Fruit fly (Drosophila melanogaster) whole organism, embryonic: Measurements from ENCODE around the gene mask.

Experiments
- ATbp ChIP-seq: fragments of 200-800 bp; sonication (Bioruptor generic); optimal IDR thresholded peaks from 2 replicates; lab custom pipeline; 2017; ENCODE audit warnings: missing biosample characterization, mild to moderate bottlenecking, missing genetic modification characterization, missing genetic modification reagents
- Adf1 ChIP-seq: fragments of 200-800 bp; sonication (Bioruptor generic); IDR thresholded peaks from 2 replicates; pipeline ENCODE4 v1.3.6; 2022; ENCODE audit warnings: missing biosample characterization, missing genetic modification characterization
- Atf6 ChIP-seq: fragments of 200-800 bp; sonication (Bioruptor generic); IDR thresholded peaks from 2 replicates; pipeline ENCODE4 v1.3.6; 2022; ENCODE audit warnings: missing biosample characterization, missing genetic modification characterization
- B-H1 ChIP-seq: fragments of 200-800 bp; sonication (Bioruptor generic); IDR thresholded peaks from 3 replicates; pipeline ENCODE4 v1.3.6; 2022; ENCODE audit warnings: missing biosample characterization, missing genetic modification characterization
- BEAF-32 ChIP-seq: fragments of 200-800 bp; sonication (Bioruptor generic); optimal IDR thresholded peaks from 3 replicates; lab custom pipeline; 2017; ENCODE audit warnings: missing biosample characterization, missing genetic modification characterization, mild to moderate bottlenecking, moderate library complexity, missing genetic modification reagents
- Bgb ChIP-seq: fragments of 200-800 bp; sonication (Bioruptor generic); IDR thresholded peaks from 2 replicates; pipeline ENCODE4 v1.3.6; 2022; ENCODE audit warnings: missing biosample characterization, missing genetic modification characterization; ENCODE audit not compliant: partially characterized antibody
- BtbVII ChIP-seq: fragments of 200-800 bp; sonication (Bioruptor generic); optimal IDR thresholded peaks from 3 replicates; lab custom pipeline; 2017; ENCODE audit warnings: missing biosample characterization, mild to moderate bottlenecking, missing genetic modification characterization
- CG11085 ChIP-seq: fragments of 200-800 bp; sonication (Bioruptor generic); IDR thresholded peaks from 2 replicates; pipeline ENCODE4 v1.3.6; 2022; ENCODE audit warnings: missing biosample characterization, missing genetic modification characterization
- CG12942 ChIP-seq: fragments of 200-800 bp; sonication (Bioruptor generic); optimal IDR thresholded peaks from 3 replicates; lab custom pipeline; 2016; ENCODE audit warnings: missing biosample characterization, missing genetic modification characterization
- CG13123 ChIP-seq: fragments of 200-800 bp; sonication (Bioruptor generic); optimal IDR thresholded peaks from 2 replicates; lab custom pipeline; 2016; ENCODE audit warnings: missing biosample characterization, missing genetic modification characterization
- CG15479 ChIP-seq: fragments of 200-800 bp; sonication (Bioruptor generic); optimal IDR thresholded peaks from 3 replicates; lab custom pipeline; 2019; ENCODE audit warnings: missing biosample characterization, mild to moderate bottlenecking, missing genetic modification characterization, moderate library complexity
- CG16815 ChIP-seq: fragments of 200-800 bp; sonication (Bioruptor generic); optimal IDR thresholded peaks from 3 replicates; lab custom pipeline; 2017; ENCODE audit warnings: missing biosample characterization, mild to moderate bottlenecking, missing genetic modification characterization
- CG17568 ChIP-seq: fragments of 200-800 bp; sonication (Bioruptor generic); optimal IDR thresholded peaks from 2 replicates; lab custom pipeline; 2018; ENCODE audit warnings: missing biosample characterization, mild to moderate bottlenecking, missing genetic modification characterization, moderate library complexity
- CG2116 ChIP-seq: fragments of 200-800 bp; sonication (Bioruptor generic); optimal IDR thresholded peaks from 3 replicates; lab custom pipeline; 2018; ENCODE audit warnings: missing biosample characterization, mild to moderate bottlenecking, missing genetic modification characterization
- CG2678 ChIP-seq: fragments of 200-800 bp; sonication (Bioruptor generic); optimal IDR thresholded peaks from 3 replicates; lab custom pipeline; 2019; ENCODE audit warnings: missing biosample characterization, mild to moderate bottlenecking, missing genetic modification characterization, moderate library complexity
- CG34422 ChIP-seq: fragments of 200-800 bp; sonication (Bioruptor generic); IDR thresholded peaks from 3 replicates; pipeline ENCODE4 v1.3.6; 2022; ENCODE audit warnings: missing biosample characterization, missing genetic modification characterization
- CG7556 ChIP-seq: fragments of 200-800 bp; sonication (Bioruptor generic); optimal IDR thresholded peaks from 2 replicates; lab custom pipeline; 2017; ENCODE audit warnings: missing biosample characterization, mild to moderate bottlenecking, missing genetic modification characterization
- Chrac-16 ChIP-seq: fragments of 200-800 bp; sonication (Bioruptor generic); optimal IDR thresholded peaks from 3 replicates; lab custom pipeline; 2016; ENCODE audit warnings: missing biosample characterization, missing genetic modification characterization
- CkIIα-i1 ChIP-seq: fragments of 200-800 bp; sonication (Bioruptor generic); IDR thresholded peaks from 2 replicates; pipeline ENCODE4 v1.3.6; 2022; ENCODE audit warnings: missing biosample characterization, missing genetic modification characterization
- Dad ChIP-seq: fragments of 200-800 bp; sonication (Bioruptor generic); optimal IDR thresholded peaks from 3 replicates; lab custom pipeline; 2016; ENCODE audit warnings: missing biosample characterization, missing genetic modification characterization
- Dref ChIP-seq: fragments of 200-800 bp; sonication (Bioruptor generic); IDR thresholded peaks from 2 replicates; pipeline ENCODE4 v1.3.6; 2022; ENCODE audit warnings: missing biosample characterization, missing genetic modification characterization
- HLH4C ChIP-seq: fragments of 200-800 bp; sonication (Bioruptor generic); IDR thresholded peaks from 3 replicates; pipeline ENCODE4 v1.3.6; 2022; ENCODE audit warnings: missing biosample characterization, missing genetic modification characterization; ENCODE audit not compliant: partially characterized antibody
- HLHmδ ChIP-seq: fragments of 200-800 bp; sonication (Bioruptor generic); optimal IDR thresholded peaks from 2 replicates; lab custom pipeline; 2018; ENCODE audit warnings: missing biosample characterization, mild to moderate bottlenecking, missing genetic modification characterization, moderate library complexity
- Hmx ChIP-seq: fragments of 200-800 bp; sonication (Bioruptor generic); optimal IDR thresholded peaks from 2 replicates; lab custom pipeline; 2016; ENCODE audit warnings: missing biosample characterization, missing genetic modification characterization
- Kr ChIP-seq: fragments of 200-800 bp; sonication (Bioruptor generic); optimal IDR thresholded peaks from 2 replicates; lab custom pipeline; 2017; ENCODE audit warnings: missing biosample characterization, mild to moderate bottlenecking, missing genetic modification characterization
- Lhr ChIP-seq: fragments of 200-800 bp; sonication (Bioruptor generic); optimal IDR thresholded peaks from 3 replicates; lab custom pipeline; 2017; ENCODE audit warnings: mild to moderate bottlenecking, missing biosample characterization, missing genetic modification reagents, missing genetic modification characterization
- NC2α ChIP-seq: fragments of 200-800 bp; sonication (Bioruptor generic); optimal IDR thresholded peaks from 2 replicates; lab custom pipeline; 2016; ENCODE audit warnings: missing biosample characterization, missing genetic modification characterization
- NfI ChIP-seq: fragments of 200-800 bp; sonication (Bioruptor generic); optimal IDR thresholded peaks from 3 replicates; lab custom pipeline; 2018; ENCODE audit warnings: missing biosample characterization, mild to moderate bottlenecking, missing genetic modification characterization, moderate library complexity
- Oaz ChIP-seq: fragments of 200-800 bp; sonication (Bioruptor generic); IDR thresholded peaks from 2 replicates; pipeline ENCODE4 v1.3.6; 2022; ENCODE audit warnings: missing biosample characterization, missing genetic modification characterization
- TFAM ChIP-seq: fragments of 200-800 bp; sonication (Bioruptor generic); optimal IDR thresholded peaks from 2 replicates; lab custom pipeline; 2017; ENCODE audit warnings: missing biosample characterization, missing genetic modification characterization, inconsistent platforms
- Tbp ChIP-seq: fragments of >200 bp; optimal IDR thresholded peaks from 2 replicates; lab custom pipeline; 2018; ENCODE audit warnings: missing biosample characterization, missing genetic modification characterization
- YL-1 ChIP-seq: fragments of 200-800 bp; sonication (Bioruptor generic); optimal IDR thresholded peaks from 3 replicates; lab custom pipeline; 2017; ENCODE audit warnings: missing biosample characterization, mild to moderate bottlenecking, missing genetic modification characterization
- ap ChIP-seq: fragments of 200-800 bp; sonication (Bioruptor generic); IDR thresholded peaks from 2 replicates; pipeline ENCODE4 v1.3.6; 2022; ENCODE audit warnings: missing biosample characterization, missing genetic modification characterization
- az2 ChIP-seq: fragments of 200-800 bp; sonication (Bioruptor generic); optimal IDR thresholded peaks from 3 replicates; lab custom pipeline; 2016; ENCODE audit warnings: missing biosample characterization, missing genetic modification characterization
- cg ChIP-seq: fragments of 200-800 bp; sonication (Bioruptor generic); optimal IDR thresholded peaks from 3 replicates; lab custom pipeline; 2019; ENCODE audit warnings: missing biosample characterization, mild to moderate bottlenecking, missing genetic modification characterization, moderate library complexity
- crol ChIP-seq: fragments of 200-800 bp; sonication (Bioruptor generic); IDR thresholded peaks from 2 replicates; pipeline ENCODE4 v1.3.6; 2022; ENCODE audit warnings: missing biosample characterization, missing genetic modification characterization
- crp ChIP-seq, 2 experiments: fragments of 200-800 bp; sonication (Bioruptor generic); optimal IDR thresholded peaks; 2 replicates in 1 of 2; 3 replicates in 1 of 2; lab custom pipeline; 2017; ENCODE audit warnings: missing biosample characterization in 2 of 2, missing genetic modification characterization in 2 of 2, mild to moderate bottlenecking in 1 of 2, moderate library complexity in 1 of 2
- en ChIP-seq: fragments of 200-800 bp; sonication (Bioruptor generic); optimal IDR thresholded peaks from 2 replicates; lab custom pipeline; 2016; ENCODE audit warnings: missing biosample characterization, missing genetic modification characterization
- gem ChIP-seq: fragments of 200-800 bp; sonication (Bioruptor generic); optimal IDR thresholded peaks from 2 replicates; lab custom pipeline; 2019; ENCODE audit warnings: missing biosample characterization, mild to moderate bottlenecking, missing genetic modification characterization, moderate library complexity
- mirr ChIP-seq: fragments of 200-800 bp; sonication (Bioruptor generic); optimal IDR thresholded peaks from 3 replicates; lab custom pipeline; 2018; ENCODE audit warnings: missing biosample characterization, mild to moderate bottlenecking, missing genetic modification characterization
- org-1 ChIP-seq: fragments of 200-800 bp; sonication (Bioruptor generic); optimal IDR thresholded peaks from 2 replicates; lab custom pipeline; 2017; ENCODE audit warnings: missing biosample characterization, missing genetic modification characterization
- ro ChIP-seq: fragments of 200-800 bp; sonication (Bioruptor generic); IDR thresholded peaks from 2 replicates; pipeline ENCODE4 v1.3.6; 2022; ENCODE audit warnings: missing biosample characterization, missing genetic modification characterization
- scrt ChIP-seq: fragments of 200-800 bp; sonication (Bioruptor generic); optimal IDR thresholded peaks from 2 replicates; lab custom pipeline; 2018; ENCODE audit warnings: missing biosample characterization, mild to moderate bottlenecking, missing genetic modification characterization, moderate library complexity
- sens ChIP-seq: fragments of 200-800 bp; sonication (Bioruptor generic); peaks from one replicate; lab custom pipeline; 2016; ENCODE audit warnings: missing biosample characterization, missing genetic modification characterization
- shn ChIP-seq: fragments of 200-800 bp; sonication (Bioruptor generic); optimal IDR thresholded peaks from 3 replicates; lab custom pipeline; 2016; ENCODE audit warnings: missing biosample characterization, missing genetic modification characterization
- tap ChIP-seq: fragments of 200-800 bp; optimal IDR thresholded peaks from 3 replicates; lab custom pipeline; 2019; ENCODE audit warnings: missing biosample characterization, mild to moderate bottlenecking, missing genetic modification characterization, moderate library complexity
- tll ChIP-seq, 2 experiments: fragments of 200-800 bp in 1 of 2; fragments of >200 bp in 1 of 2; sonication (Bioruptor generic) in 1 of 2; optimal IDR thresholded peaks; 2 replicates each; lab custom pipeline; 2017 to 2019; ENCODE audit warnings: missing biosample characterization in 2 of 2, missing genetic modification characterization in 2 of 2, mild to moderate bottlenecking in 1 of 2, moderate library complexity in 1 of 2
- trem ChIP-seq: fragments of 200-800 bp; optimal IDR thresholded peaks from 3 replicates; lab custom pipeline; 2019; ENCODE audit warnings: missing biosample characterization, mild to moderate bottlenecking, missing genetic modification characterization, moderate library complexity
- yki ChIP-seq: fragments of >200 bp; optimal IDR thresholded peaks from 3 replicates; lab custom pipeline; 2018
- zfh2 ChIP-seq: fragments of 200-800 bp; sonication (Bioruptor generic); optimal IDR thresholded peaks from 2 replicates; lab custom pipeline; 2016; ENCODE audit warnings: missing biosample characterization, missing genetic modification characterization

The mask gene

dm6 chr3R:24289768-24290349, 59.5 kb downstream of the mask start, which contains the start of the genes CG34290 and Uck (continued):
- peak; percentile 89 for TF ChIP-seq Dref (GFP tag; lab: Robert Waterston, UW)
- TF ChIP-seq CG15479 (GFP tag; lab: Kevin White, UChicago) = no peak
- peak; percentile 85 for TF ChIP-seq scrt (GFP tag; lab: Kevin White, UChicago)
- no peak for TF ChIP-seq cg (GFP tag; lab: Kevin White, UChicago)
- TF ChIP-seq NfI (GFP tag; lab: Kevin White, UChicago) = peak; percentile 92
- TF ChIP-seq Lhr (GFP tag; lab: Kevin White, UChicago) = peak; percentile 82
- peak; percentile 45 for TF ChIP-seq gem
- TF ChIP-seq CG17568 (GFP tag; lab: Kevin White, UChicago) = peak; percentile 91
- TF ChIP-seq Bgb = peak; percentile 86
- peak; percentile 35; the same call in 1 of the 3 replicates for TF ChIP-seq B-H1 (GFP tag; lab: Robert Waterston, UW)
- TF ChIP-seq ap (GFP tag; lab: Robert Waterston, UW) = peak; percentile 45
- no peak for TF ChIP-seq yki
- TF ChIP-seq BEAF-32 = peak; percentile 87
- peak; percentile 63 for TF ChIP-seq ATbp (GFP tag; lab: Kevin White, UChicago)
- TF ChIP-seq tap (tag; lab: Kevin White, UChicago) = peak; percentile 28
- peak; percentile 60 for TF ChIP-seq en
- peak; percentile 61 to 95 for TF ChIP-seq crp (GFP tag; optimal IDR thresholded peaks at IDR 0.05; lab: Kevin White, UChicago)
- peak; percentile 37; the same call in 1 of the 2 replicates for TF ChIP-seq crol (GFP tag; lab: Robert Waterston, UW)
- TF ChIP-seq Kr (GFP tag; lab: Kevin White, UChicago) = no peak
- TF ChIP-seq trem = peak; percentile 88
- peak; percentile 68 for TF ChIP-seq shn (GFP tag; lab: Kevin White, UChicago)
- peak; percentile 59; the same call in 1 of the 2 replicates for TF ChIP-seq CG11085 (GFP tag; lab: Robert Waterston, UW)
- peak; percentile 90 for TF ChIP-seq sens (GFP tag; lab: Kevin White, UChicago)
- TF ChIP-seq Chrac-16 (GFP tag; lab: Kevin White, UChicago) = peak; percentile 2
- peak; percentile 36; the same call in 1 of the 2 replicates for TF ChIP-seq Adf1 (GFP tag; lab: Robert Waterston, UW)
- peak; percentile 8 for TF ChIP-seq az2 (GFP tag; lab: Kevin White, UChicago)
- no peak for TF ChIP-seq ro (GFP tag; lab: Robert Waterston, UW)
- TF ChIP-seq NC2α = peak; percentile 19
- TF ChIP-seq zfh2 (GFP tag; lab: Kevin White, UChicago) = peak; percentile 43
- TF ChIP-seq CG34422 (GFP tag; lab: Robert Waterston, UW) = no peak
- TF ChIP-seq mirr (GFP tag; lab: Kevin White, UChicago) = peak; percentile 90
- peak; percentile 70 for TF ChIP-seq HLH4C
- TF ChIP-seq CG16815 = peak; percentile 4
- peak; percentile 61 for TF ChIP-seq CG7556 (GFP tag; lab: Kevin White, UChicago)
- peak; percentile 28 for TF ChIP-seq CG12942
- peak; percentile 4 for TF ChIP-seq Hmx (GFP tag; lab: Kevin White, UChicago)
- TF ChIP-seq Atf6 (GFP tag; lab: Robert Waterston, UW) = peak; percentile 65
- TF ChIP-seq TFAM (GFP tag; lab: Kevin White, UChicago) = peak; percentile 48
- peak; percentile 64 for TF ChIP-seq HLHmδ (GFP tag; lab: Kevin White, UChicago)
- peak; percentile 63 for TF ChIP-seq org-1 (GFP tag; lab: Kevin White, UChicago)
- TF ChIP-seq Oaz (GFP tag; lab: Robert Waterston, UW) = peak; percentile 51; the same call in 1 of the 2 replicates
- peak; percentile 71 for TF ChIP-seq Dad
- peak; percentile 90 for TF ChIP-seq YL-1
- no peak for TF ChIP-seq Tbp (GFP tag; lab: Kevin White, UChicago)
- peak; percentile 27 for TF ChIP-seq CG13123 (GFP tag; lab: Kevin White, UChicago)
- peak; percentile 95 for TF ChIP-seq CG2116 (GFP tag; lab: Kevin White, UChicago)
- no peak for TF ChIP-seq tll (GFP tag; optimal IDR thresholded peaks at IDR 0.05; lab: Kevin White, UChicago)
- TF ChIP-seq BtbVII (GFP tag; lab: Kevin White, UChicago) = peak; percentile 76
- no peak for TF ChIP-seq CkIIα-i1
- peak; percentile 68 for TF ChIP-seq CG2678 (tag; lab: Kevin White, UChicago)
